Fruit fly (Drosophila melanogaster) whole organism, embryonic: ENCODE results near the gene CG13484.

Experiments
- Aef1 ChIP-seq: fragments of 200-800 bp; sonication (Bioruptor generic); IDR thresholded peaks from 3 replicates; pipeline ENCODE4 v1.3.6; 2022; ENCODE audit warnings: missing biosample characterization, missing genetic modification characterization
- Antp ChIP-seq: fragments of 200-800 bp; sonication (Bioruptor generic); optimal IDR thresholded peaks from 3 replicates; lab custom pipeline; 2016; ENCODE audit warnings: missing biosample characterization, missing genetic modification characterization
- Asciz ChIP-seq: fragments of 200-800 bp; sonication (Bioruptor generic); optimal IDR thresholded peaks from 2 replicates; lab custom pipeline; 2017; ENCODE audit warnings: missing biosample characterization, mild to moderate bottlenecking, missing genetic modification characterization, missing genetic modification reagents
- B-H2 ChIP-seq: fragments of 200-800 bp; sonication (Bioruptor generic); optimal IDR thresholded peaks from 2 replicates; lab custom pipeline; 2018; ENCODE audit warnings: missing biosample characterization, mild to moderate bottlenecking, missing genetic modification characterization
- Bdp1 ChIP-seq: fragments of 200-800 bp; sonication (Bioruptor generic); optimal IDR thresholded peaks from 3 replicates; lab custom pipeline; 2016; ENCODE audit warnings: missing biosample characterization, missing genetic modification characterization
- Blimp-1 ChIP-seq: fragments of 200-800 bp; sonication (Bioruptor generic); optimal IDR thresholded peaks from 3 replicates; lab custom pipeline; 2018; ENCODE audit warnings: missing biosample characterization, missing genetic modification characterization, mild to moderate bottlenecking, moderate library complexity, missing genetic modification reagents
- BtbVII ChIP-seq: fragments of 200-800 bp; sonication (Bioruptor generic); optimal IDR thresholded peaks from 3 replicates; lab custom pipeline; 2017; ENCODE audit warnings: missing biosample characterization, mild to moderate bottlenecking, missing genetic modification characterization
- CG10274 ChIP-seq: fragments of 200-800 bp; sonication (Bioruptor generic); optimal IDR thresholded peaks from 3 replicates; lab custom pipeline; 2017; ENCODE audit warnings: missing biosample characterization, mild to moderate bottlenecking, missing genetic modification characterization
- CG10959 ChIP-seq: fragments of 200-800 bp; sonication (Bioruptor generic); IDR thresholded peaks from 2 replicates; pipeline ENCODE4 v1.3.6; 2022; ENCODE audit warnings: missing biosample characterization, missing genetic modification characterization
- CG11456 ChIP-seq: fragments of 200-800 bp; sonication (Bioruptor generic); IDR thresholded peaks from 3 replicates; pipeline ENCODE4 v1.3.6; 2022; ENCODE audit warnings: missing biosample characterization, missing genetic modification characterization
- CG12155 ChIP-seq: fragments of 200-800 bp; sonication (Bioruptor generic); optimal IDR thresholded peaks from 3 replicates; lab custom pipeline; 2016; ENCODE audit warnings: missing biosample characterization, missing genetic modification characterization
- CG12659 ChIP-seq: fragments of 200-800 bp; sonication (Bioruptor generic); optimal IDR thresholded peaks from 3 replicates; lab custom pipeline; 2017; ENCODE audit warnings: mild to moderate bottlenecking, missing biosample characterization, missing genetic modification reagents, missing genetic modification characterization
- CG13424 ChIP-seq: fragments of 200-800 bp; sonication (Bioruptor generic); optimal IDR thresholded peaks from 2 replicates; lab custom pipeline; 2019; ENCODE audit warnings: missing biosample characterization, mild to moderate bottlenecking, missing genetic modification characterization, moderate library complexity
- CG14050 ChIP-seq: fragments of 200-800 bp; sonication (Bioruptor generic); IDR thresholded peaks from 3 replicates; pipeline ENCODE4 v1.3.6; 2022; ENCODE audit warnings: missing biosample characterization, missing genetic modification characterization
- CG15479 ChIP-seq: fragments of 200-800 bp; sonication (Bioruptor generic); optimal IDR thresholded peaks from 3 replicates; lab custom pipeline; 2019; ENCODE audit warnings: missing biosample characterization, mild to moderate bottlenecking, missing genetic modification characterization, moderate library complexity
- CG18262 ChIP-seq: fragments of 200-800 bp; optimal IDR thresholded peaks from 3 replicates; lab custom pipeline; 2019; ENCODE audit warnings: missing biosample characterization, mild to moderate bottlenecking, missing genetic modification characterization, moderate library complexity
- CG30431 ChIP-seq: fragments of 200-800 bp; sonication (Bioruptor generic); optimal IDR thresholded peaks from 2 replicates; lab custom pipeline; 2017; ENCODE audit warnings: missing biosample characterization, missing genetic modification characterization
- CG32532 ChIP-seq: fragments of 200-800 bp; sonication (Bioruptor generic); IDR thresholded peaks from 2 replicates; pipeline ENCODE4 v1.3.6; 2022; ENCODE audit warnings: missing biosample characterization, missing genetic modification characterization
- CG34224 ChIP-seq: fragments of 200-800 bp; sonication (Bioruptor generic); IDR thresholded peaks from 3 replicates; pipeline ENCODE4 v1.3.6; 2022; ENCODE audit warnings: missing biosample characterization, missing genetic modification characterization; ENCODE audit not compliant: partially characterized antibody
- Dp ChIP-seq: fragments of 200-800 bp; sonication (Bioruptor generic); optimal IDR thresholded peaks from 2 replicates; lab custom pipeline; 2018; ENCODE audit warnings: missing biosample characterization, mild to moderate bottlenecking, missing genetic modification characterization, moderate library complexity
- Fer2 ChIP-seq: fragments of 200-800 bp; sonication (Bioruptor generic); optimal IDR thresholded peaks from 2 replicates; lab custom pipeline; 2018; ENCODE audit warnings: missing biosample characterization, mild to moderate bottlenecking, missing genetic modification characterization, moderate library complexity
- HLH54F ChIP-seq: fragments of 200-800 bp; sonication (Bioruptor generic); optimal IDR thresholded peaks from 3 replicates; lab custom pipeline; 2016; ENCODE audit warnings: missing biosample characterization, missing genetic modification characterization
- Hmr ChIP-seq: fragments of 200-800 bp; sonication (Bioruptor generic); optimal IDR thresholded peaks from 3 replicates; lab custom pipeline; 2017; ENCODE audit warnings: mild to moderate bottlenecking, missing biosample characterization, missing genetic modification reagents, missing genetic modification characterization
- Hr3 ChIP-seq: fragments of 200-800 bp; sonication (Bioruptor generic); optimal IDR thresholded peaks from 3 replicates; lab custom pipeline; 2016; ENCODE audit warnings: missing biosample characterization, missing genetic modification characterization
- Lim3 ChIP-seq: fragments of 200-800 bp; sonication (Bioruptor generic); IDR thresholded peaks from 2 replicates; pipeline ENCODE4 v1.3.6; 2022; ENCODE audit warnings: missing biosample characterization, missing genetic modification characterization
- MBD-R2 ChIP-seq: fragments of 200-800 bp; sonication (Bioruptor generic); IDR thresholded peaks from 2 replicates; pipeline ENCODE4 v1.3.6; 2022; ENCODE audit warnings: missing biosample characterization, missing genetic modification characterization
- Max ChIP-seq: fragments of 200-800 bp; sonication (Bioruptor generic); optimal IDR thresholded peaks from 2 replicates; lab custom pipeline; 2016; ENCODE audit warnings: missing biosample characterization, mild to moderate bottlenecking, missing genetic modification characterization
- Meics ChIP-seq: fragments of 200-800 bp; sonication (Bioruptor generic); optimal IDR thresholded peaks from 2 replicates; lab custom pipeline; 2017; ENCODE audit warnings: missing biosample characterization, mild to moderate bottlenecking, missing genetic modification characterization
- NK7.1 ChIP-seq: fragments of 200-800 bp; sonication (Bioruptor generic); optimal IDR thresholded peaks from 3 replicates; lab custom pipeline; 2016; ENCODE audit warnings: missing biosample characterization, missing genetic modification characterization
- Nf-YA ChIP-seq: fragments of 200-800 bp; sonication (Bioruptor generic); IDR thresholded peaks from 2 replicates; pipeline ENCODE4 v1.3.6; 2022; ENCODE audit warnings: missing biosample characterization, missing genetic modification characterization
- Sox100B ChIP-seq: fragments of 200-800 bp; sonication (Bioruptor generic); optimal IDR thresholded peaks from 3 replicates; lab custom pipeline; 2018; ENCODE audit warnings: missing biosample characterization, mild to moderate bottlenecking, missing genetic modification characterization
- Sry-β ChIP-seq: fragments of 200-800 bp; sonication (Bioruptor generic); optimal IDR thresholded peaks from 2 replicates; lab custom pipeline; 2018; ENCODE audit warnings: missing biosample characterization, mild to moderate bottlenecking, missing genetic modification characterization, moderate library complexity
- Tbp ChIP-seq: fragments of >200 bp; optimal IDR thresholded peaks from 2 replicates; lab custom pipeline; 2018; ENCODE audit warnings: missing biosample characterization, missing genetic modification characterization
- ci ChIP-seq: fragments of 200-800 bp; sonication (Bioruptor generic); IDR thresholded peaks from 3 replicates; pipeline ENCODE4 v1.3.6; 2022; ENCODE audit warnings: missing biosample characterization, missing genetic modification characterization
- disco-r ChIP-seq: fragments of 200-800 bp; sonication (Bioruptor generic); optimal IDR thresholded peaks from 2 replicates; lab custom pipeline; 2016; ENCODE audit warnings: missing biosample characterization, missing genetic modification characterization
- en ChIP-seq: fragments of 200-800 bp; sonication (Bioruptor generic); optimal IDR thresholded peaks from 2 replicates; lab custom pipeline; 2016; ENCODE audit warnings: missing biosample characterization, missing genetic modification characterization
- gt ChIP-seq: fragments of 200-800 bp; sonication (Bioruptor generic); IDR thresholded peaks from 2 replicates; pipeline ENCODE4 v1.3.6; 2022; ENCODE audit warnings: missing biosample characterization, missing genetic modification characterization
- h ChIP-seq: fragments of >200 bp; optimal IDR thresholded peaks from 2 replicates; lab custom pipeline; 2017
- ham ChIP-seq: fragments of 200-800 bp; sonication (Bioruptor generic); IDR thresholded peaks from 2 replicates; pipeline ENCODE4 v1.3.6; 2022; ENCODE audit warnings: missing biosample characterization, missing genetic modification characterization
- insv ChIP-seq, 2 experiments: fragments of 200-800 bp; sonication (Bioruptor generic); optimal IDR thresholded peaks; 3 replicates each; lab custom pipeline; 2016 to 2018; ENCODE audit warnings: missing biosample characterization in 2 of 2, missing genetic modification characterization in 2 of 2
- ken ChIP-seq: fragments of 200-800 bp; sonication (Bioruptor generic); IDR thresholded peaks from 3 replicates; pipeline ENCODE4 v1.3.6; 2022; ENCODE audit warnings: missing biosample characterization, missing genetic modification characterization
- nau ChIP-seq: fragments of 200-800 bp; sonication (Bioruptor generic); optimal IDR thresholded peaks from 3 replicates; lab custom pipeline; 2017; ENCODE audit warnings: missing biosample characterization, mild to moderate bottlenecking, missing genetic modification characterization, missing genetic modification reagents
- nom ChIP-seq: fragments of 200-800 bp; sonication (Bioruptor generic); optimal IDR thresholded peaks from 2 replicates; lab custom pipeline; 2017; ENCODE audit warnings: missing biosample characterization, missing genetic modification characterization, mild to moderate bottlenecking, moderate library complexity, missing genetic modification reagents
- pb ChIP-seq: fragments of 200-800 bp; sonication (Bioruptor generic); optimal IDR thresholded peaks from 3 replicates; lab custom pipeline; 2016; ENCODE audit warnings: missing biosample characterization, missing genetic modification characterization
- repo ChIP-seq: fragments of 200-800 bp; sonication (Bioruptor generic); optimal IDR thresholded peaks from 2 replicates; lab custom pipeline; 2016; ENCODE audit warnings: missing biosample characterization, missing genetic modification characterization
- sna ChIP-seq: fragments of 200-800 bp; sonication (Bioruptor generic); IDR thresholded peaks from 2 replicates; pipeline ENCODE4 v1.3.6; 2022; ENCODE audit warnings: missing biosample characterization, missing genetic modification characterization; ENCODE audit not compliant: partially characterized antibody
- sob ChIP-seq: fragments of 200-800 bp; sonication (Bioruptor generic); IDR thresholded peaks from 2 replicates; pipeline ENCODE4 v1.3.6; 2022; ENCODE audit warnings: missing biosample characterization, missing genetic modification characterization
- tup ChIP-seq: fragments of 200-800 bp; sonication (Bioruptor generic); optimal IDR thresholded peaks from 2 replicates; lab custom pipeline; 2016; ENCODE audit warnings: missing biosample characterization, mild to moderate bottlenecking, missing genetic modification characterization, moderate library complexity
- vnd ChIP-seq: fragments of 200-800 bp; sonication (Bioruptor generic); IDR thresholded peaks from 3 replicates; pipeline ENCODE4 v1.3.6; 2022; ENCODE audit warnings: missing biosample characterization, missing genetic modification characterization; ENCODE audit not compliant: partially characterized antibody
- z ChIP-seq: fragments of 200-800 bp; sonication (Bioruptor generic); IDR thresholded peaks from 3 replicates; pipeline ENCODE4 v1.3.6; 2022; ENCODE audit warnings: missing biosample characterization, missing genetic modification characterization
- zf30C ChIP-seq: fragments of 200-800 bp; sonication (Bioruptor generic); optimal IDR thresholded peaks from 3 replicates; lab custom pipeline; 2018; ENCODE audit warnings: missing biosample characterization, mild to moderate bottlenecking, missing genetic modification characterization

The CG13484 gene

dm6 chr3L:14004963-14005458 lies 47.9 kb downstream of the CG13484 start (continued):
- TF ChIP-seq insv (GFP tag; optimal IDR thresholded peaks at IDR 0.05; lab: Kevin White, UChicago) (peak; percentile 6 to 59), Antp (GFP tag; lab: Kevin White, UChicago) (peak; percentile 97), B-H2 (GFP tag; lab: Kevin White, UChicago) (peak; percentile 65), CG11456 (GFP tag; lab: Robert Waterston, UW) (peak; percentile 88), tup (GFP tag; lab: Kevin White, UChicago) (peak; percentile 91), Tbp (GFP tag; lab: Kevin White, UChicago) (no peak), gt (GFP tag; lab: Robert Waterston, UW) (peak; percentile 78), vnd (GFP tag; lab: Robert Waterston, UW) (no peak), disco-r (GFP tag; lab: Kevin White, UChicago) (peak; percentile 87), Max (GFP tag; lab: Kevin White, UChicago) (peak; percentile 92), pb (GFP tag; lab: Kevin White, UChicago) (peak; percentile 90), Sox100B (peak; percentile 93), HLH54F (peak; percentile 96), h (lab: Kevin White, UChicago) (no peak), nau (no peak), Lim3 (GFP tag; lab: Robert Waterston, UW) (peak; percentile 80), sob (GFP tag; lab: Robert Waterston, UW) (peak; percentile 97), CG12155 (GFP tag; lab: Kevin White, UChicago) (peak; percentile 91), CG14050 (peak; percentile 96), CG15479 (GFP tag; lab: Kevin White, UChicago) (no peak), Meics (GFP tag; lab: Kevin White, UChicago) (peak; percentile 94), zf30C (GFP tag; lab: Kevin White, UChicago) (no peak), Hmr (GFP tag; lab: Kevin White, UChicago) (peak; percentile 95), ci (GFP tag; lab: Robert Waterston, UW) (peak; percentile 98), CG10274 (GFP tag; lab: Kevin White, UChicago) (peak; percentile 81), z (GFP tag; lab: Robert Waterston, UW) (no peak), Sry-β (GFP tag; lab: Kevin White, UChicago) (peak; percentile 21), Dp (GFP tag; lab: Kevin White, UChicago) (peak; percentile 38), Nf-YA (peak; percentile 95), BtbVII (GFP tag; lab: Kevin White, UChicago) (peak; percentile 92), CG12659 (GFP tag; lab: Kevin White, UChicago) (peak; percentile 96), CG13424 (peak; percentile 97), repo (GFP tag; lab: Kevin White, UChicago) (peak; percentile 94), CG18262 (tag; lab: Kevin White, UChicago) (peak; percentile 76), en (GFP tag; lab: Kevin White, UChicago) (peak; percentile 92), Bdp1 (GFP tag; lab: Kevin White, UChicago) (peak; percentile 87), CG34224 (GFP tag; lab: Robert Waterston, UW) (no peak), Aef1 (GFP tag; lab: Robert Waterston, UW) (peak; percentile 98), NK7.1 (GFP tag; lab: Kevin White, UChicago) (peak; percentile 90), CG10959 (peak; percentile 85), CG30431 (GFP tag; lab: Kevin White, UChicago) (peak; percentile 93), ham (GFP tag; lab: Robert Waterston, UW) (peak; percentile 78), Blimp-1 (GFP tag; lab: Kevin White, UChicago) (peak; percentile 94), MBD-R2 (peak; percentile 85), CG32532 (GFP tag; lab: Robert Waterston, UW) (peak; percentile 87), ken (GFP tag; lab: Robert Waterston, UW) (peak; percentile 99), nom (GFP tag; lab: Kevin White, UChicago) (peak; percentile 93), sna (GFP tag; lab: Robert Waterston, UW) (no peak), Asciz (GFP tag; lab: Kevin White, UChicago) (peak; percentile 93), Fer2 (tag; lab: Kevin White, UChicago) (peak; percentile 82), Hr3 (peak; percentile 93)
